Worm (Caenorhabditis elegans) whole organism, early embryonic: ENCODE results near the gene eng-1.

Source experiments
- aly-1 ChIP-seq: sonication (generic microtip); optimal IDR thresholded peaks from 2 replicates; lab custom pipeline; 2016; ENCODE audit warnings: missing genetic modification characterization, missing compliant biosample characterization
- flt-1 ChIP-seq: fragments of 200-800 bp; sonication (Bioruptor generic); IDR thresholded peaks from 2 replicates; pipeline ENCODE4 v1.3.6; 2022; ENCODE audit warnings: missing genetic modification characterization, missing compliant biosample characterization
- pes-1 ChIP-seq: fragments of 200-800 bp; sonication (Bioruptor generic); IDR thresholded peaks from 2 replicates; pipeline ENCODE4 v1.3.6; 2022; ENCODE audit warnings: missing genetic modification reagents, missing genetic modification characterization, missing compliant biosample characterization

ce11 chrIII:5853240-5853639 lies 15.1 kb downstream of the eng-1 start, which contains the start of gene ddx-23:
- no peak for TF ChIP-seq flt-1 (GFP tag; lab: Robert Waterston, UW)
- TF ChIP-seq pes-1 (GFP tag; lab: Robert Waterston, UW): no peak
- TF ChIP-seq aly-1 (tag; lab: Kevin White, UChicago): no peak
